Fruit fly (Drosophila melanogaster): ENCODE data around the gene CG14230.

- TF ChIP-seq CG7101 (tag; optimal IDR thresholded peaks at IDR 0.05) (peak; percentile 55), Clk (GFP tag; optimal IDR thresholded peaks at IDR 0.05) (no peak), CG11617 (GFP tag; optimal IDR thresholded peaks at IDR 0.05) (no peak), ovo (GFP tag; optimal IDR thresholded peaks at IDR 0.05) (no peak), cnc (optimal IDR thresholded peaks at IDR 0.05) (no peak), CG33017 (tag; optimal IDR thresholded peaks at IDR 0.05) (peak; percentile 10), tj (GFP tag; optimal IDR thresholded peaks at IDR 0.05) (no peak), CG14711 (tag; optimal IDR thresholded peaks at IDR 0.05) (peak; percentile 50), CG5204 (GFP tag; optimal IDR thresholded peaks at IDR 0.05) (no peak), CG12768 (GFP tag; optimal IDR thresholded peaks at IDR 0.05) (no peak), Mnt (GFP tag; optimal IDR thresholded peaks at IDR 0.05) (peak; percentile 96), pad (GFP tag; optimal IDR thresholded peaks at IDR 0.05) (peak; percentile 18), cic (GFP tag; optimal IDR thresholded peaks at IDR 0.05) (no peak), Crg-1 (GFP tag; optimal IDR thresholded peaks at IDR 0.05) (peak; percentile 51)
Measured at dm6 chrX:19704083-19704482, at the start of gene CG14230, which contains the start of gene CG14232.
